Worm (Caenorhabditis elegans): ENCODE results near the gene zmp-6.
A peak's percentile ranks its signal among the peaks of the same experiment; 100 is the strongest.

Gene zmp-6

DNA sequence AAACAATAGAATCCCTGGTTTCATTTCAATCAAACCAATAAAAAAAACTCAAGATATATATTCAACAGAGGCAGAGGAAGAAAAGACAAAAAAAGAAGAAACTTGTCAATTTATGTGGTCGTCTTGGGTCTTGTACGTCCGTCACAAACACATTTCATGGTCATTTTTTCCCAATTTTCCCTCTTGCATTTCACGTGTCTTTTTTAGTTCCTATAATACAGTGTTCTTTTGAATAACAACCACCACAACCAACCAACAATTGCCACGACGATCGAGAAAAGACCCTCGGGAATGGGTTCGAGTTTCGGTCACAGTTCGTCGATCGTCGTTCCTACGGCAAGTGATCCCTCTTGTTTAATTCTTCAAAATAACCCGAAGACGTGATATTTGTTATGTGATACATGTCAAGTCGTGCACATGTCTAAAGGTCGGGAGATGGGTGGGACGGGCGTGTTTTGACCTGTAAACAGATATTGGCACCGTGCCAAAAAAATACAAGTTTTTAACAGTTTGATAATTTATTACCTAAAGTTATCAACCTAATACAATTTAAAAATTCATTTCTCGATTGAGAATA is 48.5 kb upstream of the zmp-6 start (continued):
- TF ChIP-seq swsn-7 (tag; optimal IDR thresholded peaks at IDR 0.05): no peak
- no peak for TF ChIP-seq hlh-4 (tag; optimal IDR thresholded peaks at IDR 0.05)
- TF ChIP-seq fos-1 (tag; optimal IDR thresholded peaks at IDR 0.05): no peak
- TF ChIP-seq pqm-1 (tag; optimal IDR thresholded peaks at IDR 0.05): no peak
- no peak for TF ChIP-seq tbx-2 (tag; optimal IDR thresholded peaks at IDR 0.05)
- TF ChIP-seq nhr-77 (tag; optimal IDR thresholded peaks at IDR 0.05): no peak
- no peak for TF ChIP-seq skn-1 (tag; optimal IDR thresholded peaks at IDR 0.05)
- peak; percentile 26 for TF ChIP-seq nhr-71 (tag; optimal IDR thresholded peaks at IDR 0.05)
- TF ChIP-seq pag-3 (tag; optimal IDR thresholded peaks at IDR 0.05; ENCODE audit: borderline replicate concordance, insufficient read depth): no peak
- TF ChIP-seq elt-2 (tag; optimal IDR thresholded peaks at IDR 0.05): no peak
- no peak for TF ChIP-seq nhr-11 (tag; optimal IDR thresholded peaks at IDR 0.05)
- peak in 1 of 2 experiments; percentile 7 for TF ChIP-seq lin-35 (GFP tag; optimal IDR thresholded peaks at IDR 0.05)
- no peak for TF ChIP-seq nhr-28 (tag; optimal IDR thresholded peaks at IDR 0.05)
- TF ChIP-seq nhr-20 (tag; optimal IDR thresholded peaks at IDR 0.05): peak; percentile 66
- no peak for TF ChIP-seq vab-15 (tag; optimal IDR thresholded peaks at IDR 0.05)
- TF ChIP-seq pax-3 (tag; optimal IDR thresholded peaks at IDR 0.05): no peak
- no peak for TF ChIP-seq egl-13 (tag; optimal IDR thresholded peaks at IDR 0.05)
- TF ChIP-seq nhr-85 (tag): peak; percentile 70
- TF ChIP-seq hlh-17 (GFP tag; optimal IDR thresholded peaks at IDR 0.05; ENCODE audit: borderline replicate concordance): no peak
- TF ChIP-seq fkh-8 (tag; optimal IDR thresholded peaks at IDR 0.05): no peak
- no peak for TF ChIP-seq nhr-47 (tag; optimal IDR thresholded peaks at IDR 0.05)
- TF ChIP-seq lin-14 (GFP tag; optimal IDR thresholded peaks at IDR 0.05): peak; percentile 63
- TF ChIP-seq ets-5 (GFP tag; IDR thresholded peaks at IDR 0.05): no peak
- TF ChIP-seq unc-86 (tag; optimal IDR thresholded peaks at IDR 0.05): no peak
- TF ChIP-seq F16B12.6 (tag; optimal IDR thresholded peaks at IDR 0.05): no peak
- no peak for TF ChIP-seq zip-4 (GFP tag; optimal IDR thresholded peaks at IDR 0.05)

DNA sequence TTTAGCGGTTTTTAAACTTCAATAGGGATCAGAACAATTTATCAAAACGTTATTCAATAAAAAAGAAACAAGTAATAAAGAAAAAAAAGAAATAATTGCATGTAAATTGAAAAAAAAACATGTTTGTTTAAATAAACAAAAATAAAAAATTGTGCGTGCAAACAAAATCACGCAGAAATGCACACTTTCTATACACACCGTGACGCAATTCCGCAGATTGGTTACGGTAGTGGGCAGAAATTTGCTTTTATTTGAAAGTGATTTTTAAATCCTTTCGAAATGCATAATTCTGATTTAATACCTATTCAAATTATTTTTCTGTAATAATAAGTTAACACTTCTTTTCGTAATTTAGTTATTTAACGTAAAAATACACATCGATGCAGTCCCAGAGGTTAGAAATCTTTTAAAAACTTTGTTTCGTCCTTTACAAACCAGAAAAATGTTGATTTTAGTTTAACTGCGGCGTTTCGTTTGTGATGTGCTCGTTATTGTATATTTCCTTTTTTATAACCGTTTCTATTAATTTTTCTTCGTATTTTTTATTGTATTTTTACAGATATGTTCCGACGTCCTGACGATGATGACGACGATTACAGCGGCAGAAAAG is 45.5 kb upstream of the zmp-6 start, which contains the start of gene cwf-19L2:
TSS of gene cwf-19L2 (plus strand) at position 560 of the 610 bp plus-strand sequence.
- TF ChIP-seq F16B12.6 (tag; optimal IDR thresholded peaks at IDR 0.05) (peak; percentile 57), nhr-85 (tag) (no peak), unc-130 (tag; optimal IDR thresholded peaks at IDR 0.05) (no peak), pqm-1 (tag; optimal IDR thresholded peaks at IDR 0.05) (no peak), hlh-17 (GFP tag; optimal IDR thresholded peaks at IDR 0.05; ENCODE audit: borderline replicate concordance) (no peak), ztf-11 (tag; optimal IDR thresholded peaks at IDR 0.05) (no peak), efl-1 (optimal IDR thresholded peaks at IDR 0.05) (peak; percentile 2 to 67), efl-1 (GFP tag; optimal IDR thresholded peaks at IDR 0.05 in 1 of 2) (no peak), lsy-2 (tag; optimal IDR thresholded peaks at IDR 0.05) (peak; percentile 44 to 70), dpl-1 (GFP tag; optimal IDR thresholded peaks at IDR 0.05) (no peak), unc-86 (tag; optimal IDR thresholded peaks at IDR 0.05) (no peak), lin-35 (GFP tag; optimal IDR thresholded peaks at IDR 0.05) (peak in 1 of 2 experiments; percentile 3), nhr-28 (tag; optimal IDR thresholded peaks at IDR 0.05) (no peak), mep-1 (tag; optimal IDR thresholded peaks at IDR 0.05) (no peak), nhr-90 (tag; optimal IDR thresholded peaks at IDR 0.05; ENCODE audit: poor library complexity) (no peak)

DNA sequence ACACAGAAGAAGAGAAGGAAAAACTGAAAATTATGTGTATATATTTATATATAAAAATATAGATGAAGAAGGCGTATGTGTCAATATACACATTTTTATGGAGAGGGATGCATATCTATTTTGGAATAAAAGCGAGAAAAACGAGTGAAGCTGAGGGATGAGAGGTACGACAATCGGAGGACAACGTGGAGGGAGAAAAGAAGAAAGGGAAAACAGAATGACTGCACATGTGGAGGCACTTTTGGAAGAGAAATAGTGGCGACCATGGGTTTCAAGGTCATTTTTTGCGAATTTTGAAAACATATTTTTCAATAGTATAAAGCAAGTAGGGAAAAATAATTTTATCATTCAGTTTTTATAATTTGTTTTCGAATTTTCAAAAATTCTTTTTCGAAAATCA is 44.9 kb upstream of the zmp-6 start:
- TF ChIP-seq dpl-1 (GFP tag; optimal IDR thresholded peaks at IDR 0.05) (peak in 1 of 3 experiments; percentile 32), efl-1 (optimal IDR thresholded peaks at IDR 0.05) (peak in 1 of 2 experiments; percentile 5), efl-1 (GFP tag; optimal IDR thresholded peaks at IDR 0.05 in 1 of 2) (no peak), C16A3.4 (tag; optimal IDR thresholded peaks at IDR 0.05) (peak; percentile 22), snu-23 (GFP tag; optimal IDR thresholded peaks at IDR 0.05) (peak; percentile 10), rnt-1 (tag; optimal IDR thresholded peaks at IDR 0.05) (peak; percentile 4), fos-1 (tag; optimal IDR thresholded peaks at IDR 0.05) (no peak), hlh-4 (tag; optimal IDR thresholded peaks at IDR 0.05) (no peak), egl-13 (tag; optimal IDR thresholded peaks at IDR 0.05) (no peak), efl-3 (GFP tag; optimal IDR thresholded peaks at IDR 0.05) (no peak), lin-14 (GFP tag; optimal IDR thresholded peaks at IDR 0.05) (peak; percentile 61), lin-35 (GFP tag; optimal IDR thresholded peaks at IDR 0.05) (peak; percentile 22 to 33), skn-1 (tag; optimal IDR thresholded peaks at IDR 0.05) (peak; percentile 49), blmp-1 (tag; optimal IDR thresholded peaks at IDR 0.05) (peak; percentile 98), lsy-2 (tag; optimal IDR thresholded peaks at IDR 0.05) (peak in 1 of 2 experiments; percentile 28), mep-1 (tag; optimal IDR thresholded peaks at IDR 0.05) (peak; percentile 69)

Measured in whole organism, L1 larva.